Worm (Caenorhabditis elegans) whole organism, mixed stage, embryonic: ENCODE data around the gene C14C10.1.

Experiments used
- lin-13 ChIP-seq: fragments of 150-350 bp; optimal IDR thresholded peaks from 2 replicates; lab custom pipeline; 2014; ENCODE audit warnings: missing biosample characterization, missing genetic modification characterization
- mls-2 ChIP-seq: sonication (generic microtip); optimal IDR thresholded peaks from 2 replicates; lab custom pipeline; 2016; ENCODE audit warnings: mild to moderate bottlenecking, missing genetic modification characterization, moderate library complexity, missing compliant biosample characterization
- nhr-28 ChIP-seq: fragments of 150-350 bp; optimal IDR thresholded peaks from 2 replicates; lab custom pipeline; 2014; ENCODE audit warnings: missing biosample characterization, missing genetic modification characterization
- nhr-76 ChIP-seq: sonication (generic microtip); optimal IDR thresholded peaks from 2 replicates; lab custom pipeline; 2017; ENCODE audit warnings: missing biosample characterization, missing genetic modification characterization
- sem-2 ChIP-seq: fragments of 200-800 bp; sonication (Bioruptor generic); optimal IDR thresholded peaks from 2 replicates; lab custom pipeline; 2018; ENCODE audit warnings: mild to moderate bottlenecking, missing genetic modification characterization, missing compliant biosample characterization
- snpc-4 ChIP-seq: fragments of 150-350 bp; optimal IDR thresholded peaks from 2 replicates; lab custom pipeline; 2014; ENCODE audit warnings: missing biosample characterization, missing genetic modification characterization
- unc-62 ChIP-seq: fragments of 150-350 bp; optimal IDR thresholded peaks from 2 replicates; lab custom pipeline; 2014; ENCODE audit warnings: missing biosample characterization, missing genetic modification reagents, missing genetic modification characterization
- ztf-11 ChIP-seq: fragments of 150-350 bp; optimal IDR thresholded peaks from 2 replicates; lab custom pipeline; 2014; ENCODE audit warnings: missing biosample characterization, missing genetic modification characterization

ce11 chrV:12629743-12630142 is 41.6 kb downstream of the C14C10.1 start, which contains the start of gene F56H9.6:
- TF ChIP-seq sem-2 (GFP tag; lab: Kevin White, UChicago) (no peak), snpc-4 (no peak), lin-13 (tag; lab: Kevin White, UChicago) (no peak), nhr-28 (no peak), unc-62 (GFP tag; lab: Kevin White, UChicago) (no peak), nhr-76 (tag; lab: Kevin White, UChicago) (no peak), ztf-11 (tag; lab: Kevin White, UChicago) (no peak), mls-2 (no peak)
